Worm (Caenorhabditis elegans): ENCODE results near the gene str-48.

str-48 gene

DNA sequence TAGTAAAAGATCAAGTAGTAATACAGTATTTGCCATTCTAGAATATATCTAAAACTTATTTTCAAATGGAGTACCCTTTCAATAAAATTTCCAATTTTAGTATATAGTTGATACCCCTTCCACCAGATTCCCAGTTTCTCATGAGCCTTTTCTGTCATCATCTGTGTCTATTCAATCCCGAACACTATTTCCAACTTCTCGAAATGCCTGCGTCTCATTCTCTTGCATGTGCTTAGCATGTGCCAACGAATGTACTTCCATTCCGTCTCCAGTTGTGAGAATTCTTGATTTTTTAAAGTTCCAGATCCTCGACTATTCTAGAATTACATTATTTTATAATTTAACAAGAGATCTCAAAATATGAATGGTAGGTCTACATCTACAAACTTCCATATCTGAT is 44.7 kb downstream of the str-48 start, which contains the start of gene C42D4.18:
Gene C42D4.18, plus strand, starts transcription at position 231 of the 400 bp plus-strand sequence.
- peak; percentile 4 for TF ChIP-seq hlh-30 (tag; optimal IDR thresholded peaks at IDR 0.05; ENCODE audit: insufficient read depth)
- no peak for TF ChIP-seq ceh-30 (tag; optimal IDR thresholded peaks at IDR 0.05)

DNA sequence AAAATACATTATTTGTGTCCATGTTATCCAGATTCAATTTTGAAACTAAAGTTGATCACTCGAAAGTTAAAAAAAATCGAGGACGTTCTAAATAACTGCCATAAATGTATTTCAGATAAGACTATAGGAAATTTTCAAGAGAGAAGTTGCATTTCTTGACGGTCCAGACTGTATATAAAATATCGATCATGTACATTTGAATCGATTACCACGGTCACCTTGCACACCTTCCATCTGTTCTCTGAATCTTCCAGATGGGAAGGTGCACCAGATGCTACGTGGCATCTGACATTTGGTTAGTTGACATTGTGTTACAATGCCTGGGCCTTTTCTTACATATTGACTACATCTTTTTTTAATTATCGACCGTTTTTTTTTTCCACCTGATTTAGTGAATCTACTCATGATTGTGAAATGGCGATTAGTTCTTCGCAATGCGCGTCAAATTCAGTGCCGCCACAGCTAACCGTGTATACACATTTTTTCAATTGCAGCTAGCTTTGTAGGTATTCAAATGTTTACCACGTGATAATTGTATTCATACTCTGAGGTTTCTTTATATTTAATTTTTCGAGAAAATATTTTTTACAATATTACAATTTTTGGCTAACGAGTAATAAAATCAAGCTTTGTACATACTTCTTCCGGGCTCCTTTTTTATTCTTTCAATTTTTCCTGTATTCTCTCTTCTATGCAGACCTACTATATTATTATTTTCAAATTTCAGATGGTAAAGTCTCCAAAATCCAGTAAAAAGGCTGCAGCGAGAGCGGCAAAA is 46.4 kb downstream of the str-48 start, which contains the start of gene skr-16:
Gene skr-16, plus strand, starts transcription at position 728 of the 778 bp plus-strand sequence.
- TF ChIP-seq pha-4 (tag; optimal IDR thresholded peaks at IDR 0.05) (no peak), unc-3 (GFP tag; conservative IDR thresholded peaks at IDR 0.05) (no peak), unc-3 (tag; optimal IDR thresholded peaks at IDR 0.05) (no peak), hlh-30 (tag; optimal IDR thresholded peaks at IDR 0.05; ENCODE audit: insufficient read depth) (peak; percentile 45)

DNA sequence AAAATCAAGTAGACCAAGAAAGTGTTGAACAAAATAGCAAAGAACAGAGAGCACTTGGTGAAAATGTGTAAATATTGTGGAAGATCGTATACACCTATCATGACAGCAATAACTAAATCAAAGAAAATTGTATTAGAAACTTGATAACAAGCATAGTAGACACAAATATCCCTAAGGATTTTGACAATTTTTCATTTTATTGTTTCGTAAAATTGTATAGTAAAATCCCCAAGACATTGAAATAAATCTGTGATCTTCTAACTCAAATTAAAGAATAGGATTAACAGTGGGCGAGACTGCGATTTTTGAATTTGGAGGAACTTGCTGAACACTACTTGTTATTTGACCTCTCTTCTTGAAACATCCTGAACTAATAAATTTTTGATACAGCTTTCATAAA is 49.4 kb downstream of the str-48 start, which contains the start of gene str-220:
Gene str-220, minus strand, starts transcription at position 101 of the 400 bp plus-strand sequence.
- no peak for TF ChIP-seq ceh-9 (tag; optimal IDR thresholded peaks at IDR 0.05)
- no peak for TF ChIP-seq ceh-45 (GFP tag; IDR thresholded peaks at IDR 0.05)
- no peak for TF ChIP-seq nhr-11 (tag; optimal IDR thresholded peaks at IDR 0.05)
- TF ChIP-seq C38D4.7 (GFP tag; optimal IDR thresholded peaks at IDR 0.05), result no peak
- TF ChIP-seq hlh-30 (tag; optimal IDR thresholded peaks at IDR 0.05; ENCODE audit: insufficient read depth), result no peak
- TF ChIP-seq ceh-2 (tag; optimal IDR thresholded peaks at IDR 0.05), result no peak

DNA sequence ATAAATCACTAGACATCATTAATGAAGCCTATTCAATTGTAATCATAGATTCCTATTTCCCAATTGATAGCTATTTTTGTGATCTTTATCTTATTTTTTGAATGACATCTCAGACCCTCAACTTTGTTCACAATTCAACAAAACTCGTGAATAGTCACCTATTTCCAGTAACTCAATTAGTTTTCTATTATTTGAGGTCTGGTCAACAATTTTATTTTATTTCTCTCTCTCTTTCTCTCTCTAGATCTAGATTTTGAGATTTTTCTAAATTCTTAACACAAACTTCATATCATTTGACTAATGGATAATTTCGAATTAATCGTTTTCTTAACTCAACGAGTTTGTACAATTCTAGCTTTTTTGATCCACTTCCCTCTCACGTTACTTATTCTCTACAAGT is 51.7 kb downstream of the str-48 start, which contains the start of gene str-1:
Gene str-1, plus strand, starts transcription at position 301 of the 400 bp plus-strand sequence.
- no peak for TF ChIP-seq madf-2 (tag; optimal IDR thresholded peaks at IDR 0.05)
- no peak for TF ChIP-seq ceh-18 (tag; optimal IDR thresholded peaks at IDR 0.05)
- TF ChIP-seq sdc-2 (tag; optimal IDR thresholded peaks at IDR 0.05), result no peak
- TF ChIP-seq C08G9.2 (tag; optimal IDR thresholded peaks at IDR 0.05), result no peak
- no peak for TF ChIP-seq ceh-6 (GFP tag; optimal IDR thresholded peaks at IDR 0.05)
- no peak for TF ChIP-seq hlh-8 (tag; optimal IDR thresholded peaks at IDR 0.05)
- TF ChIP-seq fkh-6 (tag; optimal IDR thresholded peaks at IDR 0.05), result no peak
